Worm (Caenorhabditis elegans) whole organism, L2 larva: ENCODE results near the gene npr-3.

Experiments
- aly-2 ChIP-seq: fragments of 150-350 bp; optimal IDR thresholded peaks from 2 replicates; lab custom pipeline; 2014; ENCODE audit warnings: missing biosample characterization, missing genetic modification characterization
- snpc-4 ChIP-seq: fragments of 150-350 bp; optimal IDR thresholded peaks from 2 replicates; lab custom pipeline; 2014; ENCODE audit warnings: missing biosample characterization, missing genetic modification characterization

- TF ChIP-seq snpc-4 (tag; lab: Kevin White, UChicago) = no peak
- TF ChIP-seq aly-2 (tag; lab: Kevin White, UChicago) = no peak
Measured at ce11 chrIV:11493899-11494298, 34.1 kb downstream of the npr-3 start.
